Fruit fly (Drosophila melanogaster) whole organism, embryonic: ENCODE measurements around the gene CG10301.

ENCODE experiments used
- Adf1 ChIP-seq: fragments of 200-800 bp; sonication (Bioruptor generic); IDR thresholded peaks from 2 replicates; pipeline ENCODE4 v1.3.6; 2022; ENCODE audit warnings: missing biosample characterization, missing genetic modification characterization
- Asciz ChIP-seq: fragments of 200-800 bp; sonication (Bioruptor generic); optimal IDR thresholded peaks from 2 replicates; lab custom pipeline; 2017; ENCODE audit warnings: missing biosample characterization, mild to moderate bottlenecking, missing genetic modification characterization, missing genetic modification reagents
- Atf3 ChIP-seq: fragments of 200-800 bp; sonication (Bioruptor generic); optimal IDR thresholded peaks from 3 replicates; lab custom pipeline; 2016; ENCODE audit warnings: missing biosample characterization, missing genetic modification characterization
- Blimp-1 ChIP-seq: fragments of 200-800 bp; sonication (Bioruptor generic); optimal IDR thresholded peaks from 3 replicates; lab custom pipeline; 2018; ENCODE audit warnings: missing biosample characterization, missing genetic modification characterization, mild to moderate bottlenecking, moderate library complexity, missing genetic modification reagents
- CG10321 ChIP-seq: fragments of 200-800 bp; sonication (Bioruptor generic); IDR thresholded peaks from 2 replicates; pipeline ENCODE4 v1.3.6; 2022; ENCODE audit warnings: missing biosample characterization, missing genetic modification characterization
- CG11695 ChIP-seq: fragments of 200-800 bp; sonication (Bioruptor generic); IDR thresholded peaks from 3 replicates; pipeline ENCODE4 v1.3.6; 2022; ENCODE audit warnings: missing biosample characterization, missing genetic modification characterization
- CG12299 ChIP-seq: fragments of 200-800 bp; sonication (Bioruptor generic); optimal IDR thresholded peaks from 2 replicates; lab custom pipeline; 2018; ENCODE audit warnings: missing biosample characterization, mild to moderate bottlenecking, missing genetic modification characterization
- CG15073 ChIP-seq: fragments of 200-800 bp; sonication (Bioruptor generic); optimal IDR thresholded peaks from 2 replicates; lab custom pipeline; 2016; ENCODE audit warnings: missing biosample characterization, missing genetic modification characterization
- CG15269 ChIP-seq: fragments of 200-800 bp; sonication (Bioruptor generic); optimal IDR thresholded peaks from 2 replicates; lab custom pipeline; 2018; ENCODE audit warnings: missing biosample characterization, mild to moderate bottlenecking, missing genetic modification characterization, moderate library complexity
- CG15514 ChIP-seq: fragments of 200-800 bp; sonication (Bioruptor generic); optimal IDR thresholded peaks from 3 replicates; lab custom pipeline; 2017; ENCODE audit warnings: missing biosample characterization, missing genetic modification characterization, mild to moderate bottlenecking, moderate library complexity, missing genetic modification reagents
- CG17568 ChIP-seq: fragments of 200-800 bp; sonication (Bioruptor generic); optimal IDR thresholded peaks from 2 replicates; lab custom pipeline; 2018; ENCODE audit warnings: missing biosample characterization, mild to moderate bottlenecking, missing genetic modification characterization, moderate library complexity
- CG2116 ChIP-seq: fragments of 200-800 bp; sonication (Bioruptor generic); optimal IDR thresholded peaks from 3 replicates; lab custom pipeline; 2018; ENCODE audit warnings: missing biosample characterization, mild to moderate bottlenecking, missing genetic modification characterization
- CG2129 ChIP-seq: fragments of 200-800 bp; sonication (Bioruptor generic); IDR thresholded peaks from 2 replicates; pipeline ENCODE4 v1.3.6; 2022; ENCODE audit warnings: missing biosample characterization, missing genetic modification characterization; ENCODE audit not compliant: partially characterized antibody
- CG2199 ChIP-seq: fragments of 200-800 bp; sonication (Bioruptor generic); IDR thresholded peaks from 3 replicates; pipeline ENCODE4 v1.3.6; 2022; ENCODE audit warnings: missing biosample characterization, missing genetic modification characterization
- CG2889 ChIP-seq: fragments of 200-800 bp; sonication (Bioruptor generic); IDR thresholded peaks from 3 replicates; pipeline ENCODE4 v1.3.6; 2022; ENCODE audit warnings: missing biosample characterization, missing genetic modification characterization
- CG30403 ChIP-seq: fragments of 200-800 bp; sonication (Bioruptor generic); optimal IDR thresholded peaks from 3 replicates; lab custom pipeline; 2016; ENCODE audit warnings: missing biosample characterization, missing genetic modification characterization
- CG32772 ChIP-seq: fragments of 200-800 bp; sonication (Bioruptor generic); IDR thresholded peaks from 2 replicates; pipeline ENCODE4 v1.3.6; 2022; ENCODE audit warnings: missing biosample characterization, missing genetic modification characterization
- CG4282 ChIP-seq: fragments of 200-800 bp; sonication (Bioruptor generic); optimal IDR thresholded peaks from 2 replicates; lab custom pipeline; 2016; ENCODE audit warnings: missing biosample characterization, missing genetic modification characterization
- CG4820 ChIP-seq: fragments of 200-800 bp; sonication (Bioruptor generic); optimal IDR thresholded peaks from 3 replicates; lab custom pipeline; 2016; ENCODE audit warnings: missing biosample characterization, missing genetic modification characterization
- CG7357 ChIP-seq: fragments of 200-800 bp; sonication (Bioruptor generic); IDR thresholded peaks from 3 replicates; pipeline ENCODE4 v1.3.6; 2022; ENCODE audit warnings: missing biosample characterization, missing genetic modification characterization
- CG7372 ChIP-seq: fragments of 200-800 bp; sonication (Bioruptor generic); IDR thresholded peaks from 2 replicates; pipeline ENCODE4 v1.3.6; 2022; ENCODE audit warnings: missing biosample characterization, missing genetic modification characterization
- CG7786 ChIP-seq: fragments of 200-800 bp; sonication (Bioruptor generic); optimal IDR thresholded peaks from 2 replicates; lab custom pipeline; 2016; ENCODE audit warnings: missing biosample characterization, missing genetic modification characterization
- CG7928 ChIP-seq: fragments of 200-800 bp; sonication (Bioruptor generic); optimal IDR thresholded peaks from 2 replicates; lab custom pipeline; 2017; ENCODE audit warnings: missing biosample characterization, mild to moderate bottlenecking, missing genetic modification characterization
- Kr ChIP-seq: fragments of 200-800 bp; sonication (Bioruptor generic); optimal IDR thresholded peaks from 2 replicates; lab custom pipeline; 2017; ENCODE audit warnings: missing biosample characterization, mild to moderate bottlenecking, missing genetic modification characterization
- MBD-R2 ChIP-seq: fragments of 200-800 bp; sonication (Bioruptor generic); IDR thresholded peaks from 2 replicates; pipeline ENCODE4 v1.3.6; 2022; ENCODE audit warnings: missing biosample characterization, missing genetic modification characterization
- Med ChIP-seq: fragments of 200-800 bp; sonication (Bioruptor generic); peaks from one replicate; lab custom pipeline; 2016; ENCODE audit warnings: missing biosample characterization, missing genetic modification characterization, mild to moderate bottlenecking, inconsistent platforms, moderate library complexity
- Meics ChIP-seq: fragments of 200-800 bp; sonication (Bioruptor generic); optimal IDR thresholded peaks from 2 replicates; lab custom pipeline; 2017; ENCODE audit warnings: missing biosample characterization, mild to moderate bottlenecking, missing genetic modification characterization
- Opbp ChIP-seq: fragments of 200-800 bp; sonication (Bioruptor generic); IDR thresholded peaks from 3 replicates; pipeline ENCODE4 v1.3.6; 2022; ENCODE audit warnings: missing biosample characterization, missing genetic modification characterization; ENCODE audit not compliant: partially characterized antibody
- Trl ChIP-seq, 3 experiments: fragments of >200 bp in 2 of 3; fragments of 200-800 bp in 1 of 3; sonication (Bioruptor generic) in 1 of 3; optimal IDR thresholded peaks; 2 replicates in 1 of 3; 3 replicates in 2 of 3; lab custom pipeline; 2016 to 2017; ENCODE audit warnings: missing biosample characterization in 1 of 3, missing genetic modification characterization in 1 of 3
- chn ChIP-seq: fragments of 200-800 bp; sonication (Bioruptor generic); optimal IDR thresholded peaks from 2 replicates; lab custom pipeline; 2016; ENCODE audit warnings: missing biosample characterization, missing genetic modification characterization
- crc ChIP-seq: fragments of 200-800 bp; sonication (Bioruptor generic); optimal IDR thresholded peaks from 2 replicates; lab custom pipeline; 2016; ENCODE audit warnings: missing biosample characterization, missing genetic modification characterization
- crp ChIP-seq, 2 experiments: fragments of 200-800 bp; sonication (Bioruptor generic); optimal IDR thresholded peaks; 2 replicates in 1 of 2; 3 replicates in 1 of 2; lab custom pipeline; 2017; ENCODE audit warnings: missing biosample characterization in 2 of 2, missing genetic modification characterization in 2 of 2, mild to moderate bottlenecking in 1 of 2, moderate library complexity in 1 of 2
- exex ChIP-seq: fragments of 200-800 bp; sonication (Bioruptor generic); optimal IDR thresholded peaks from 4 replicates; lab custom pipeline; 2018; ENCODE audit warnings: missing biosample characterization, mild to moderate bottlenecking, missing genetic modification characterization, moderate library complexity
- fu2 ChIP-seq: fragments of 200-800 bp; sonication (Bioruptor generic); optimal IDR thresholded peaks from 2 replicates; lab custom pipeline; 2016; ENCODE audit warnings: missing biosample characterization, missing genetic modification characterization
- gsb-n ChIP-seq: fragments of 200-800 bp; sonication (Bioruptor generic); optimal IDR thresholded peaks from 3 replicates; lab custom pipeline; 2018; ENCODE audit warnings: missing biosample characterization, mild to moderate bottlenecking, missing genetic modification characterization
- hb ChIP-seq: fragments of 200-800 bp; sonication (Bioruptor generic); IDR thresholded peaks from 3 replicates; pipeline ENCODE4 v1.3.6; 2022; ENCODE audit warnings: missing biosample characterization, missing genetic modification characterization; ENCODE audit not compliant: partially characterized antibody
- insv ChIP-seq, 2 experiments: fragments of 200-800 bp; sonication (Bioruptor generic); optimal IDR thresholded peaks; 3 replicates each; lab custom pipeline; 2016 to 2018; ENCODE audit warnings: missing biosample characterization in 2 of 2, missing genetic modification characterization in 2 of 2
- nerfin-2 ChIP-seq: fragments of 200-800 bp; sonication (Bioruptor generic); IDR thresholded peaks from 2 replicates; pipeline ENCODE4 v1.3.6; 2022; ENCODE audit warnings: missing biosample characterization, missing genetic modification characterization; ENCODE audit not compliant: partially characterized antibody
- otp ChIP-seq: fragments of 200-800 bp; sonication (Bioruptor generic); IDR thresholded peaks from 3 replicates; pipeline ENCODE4, ENCODE4 v1.3.6; 2022; ENCODE audit warnings: missing biosample characterization, missing genetic modification characterization
- pnt ChIP-seq: fragments of 200-800 bp; sonication (Bioruptor generic); optimal IDR thresholded peaks from 3 replicates; lab custom pipeline; 2016; ENCODE audit warnings: missing biosample characterization, missing genetic modification characterization
- psq ChIP-seq: fragments of 200-800 bp; sonication (Bioruptor generic); optimal IDR thresholded peaks from 2 replicates; lab custom pipeline; 2017; ENCODE audit warnings: missing biosample characterization, missing genetic modification characterization
- pum ChIP-seq: fragments of 200-800 bp; sonication (Bioruptor generic); optimal IDR thresholded peaks from 2 replicates; lab custom pipeline; 2016; ENCODE audit warnings: missing biosample characterization, missing genetic modification characterization
- sens ChIP-seq: fragments of 200-800 bp; sonication (Bioruptor generic); peaks from one replicate; lab custom pipeline; 2016; ENCODE audit warnings: missing biosample characterization, missing genetic modification characterization
- sqz ChIP-seq: fragments of 200-800 bp; sonication (Bioruptor generic); optimal IDR thresholded peaks from 3 replicates; lab custom pipeline; 2018; ENCODE audit warnings: missing biosample characterization, mild to moderate bottlenecking, missing genetic modification characterization
- twi ChIP-seq: fragments of 200-800 bp; optimal IDR thresholded peaks from 2 replicates; lab custom pipeline; 2019; ENCODE audit warnings: missing biosample characterization, mild to moderate bottlenecking, missing genetic modification characterization, moderate library complexity
- unpg ChIP-seq: fragments of 200-800 bp; sonication (Bioruptor generic); optimal IDR thresholded peaks from 3 replicates; lab custom pipeline; 2018; ENCODE audit warnings: missing biosample characterization, mild to moderate bottlenecking, missing genetic modification characterization, moderate library complexity
- wor ChIP-seq: fragments of 200-800 bp; sonication (Bioruptor generic); IDR thresholded peaks from 2 replicates; pipeline ENCODE4 v1.3.6; 2022; ENCODE audit warnings: missing biosample characterization, missing genetic modification characterization
- yki ChIP-seq: fragments of >200 bp; optimal IDR thresholded peaks from 3 replicates; lab custom pipeline; 2018
- zen2 ChIP-seq: fragments of 200-800 bp; sonication (Bioruptor generic); IDR thresholded peaks from 3 replicates; pipeline ENCODE4 v1.3.6; 2022; ENCODE audit warnings: missing biosample characterization, missing genetic modification characterization; ENCODE audit not compliant: partially characterized antibody

Gene CG10301

DNA sequence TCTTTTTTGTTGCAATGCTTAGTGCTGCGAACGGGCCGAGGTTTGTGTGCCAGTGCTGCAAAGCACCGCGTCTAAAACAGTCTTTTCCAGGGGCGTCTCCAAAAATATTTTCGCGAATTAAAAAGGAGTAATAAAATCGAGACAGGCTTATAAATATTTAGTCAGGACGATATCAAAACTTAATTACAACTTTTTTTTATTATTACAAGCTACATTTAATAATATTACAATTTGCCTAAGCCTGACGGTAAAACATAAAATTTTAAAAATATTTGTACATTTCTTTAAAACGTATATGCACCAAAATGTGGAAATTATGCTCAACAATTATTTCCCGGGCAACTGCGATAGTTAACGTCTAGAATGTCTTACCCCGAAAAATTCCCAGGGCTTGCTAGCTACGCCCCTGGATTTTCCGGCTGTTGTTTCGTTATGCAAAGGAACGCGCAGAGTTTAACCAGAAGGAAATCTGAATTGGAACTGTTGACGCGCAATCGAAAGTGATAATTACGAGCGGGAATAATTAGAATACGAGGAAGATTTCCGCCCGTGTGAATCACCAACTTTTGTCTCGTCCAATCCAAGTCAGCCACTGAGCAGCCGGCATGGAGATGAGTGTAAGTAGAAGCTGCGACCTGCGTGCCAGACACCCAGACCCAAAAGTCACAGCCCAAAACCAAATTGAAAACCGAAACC lies 48.1 kb downstream of the CG10301 start, which contains the start of the genes PTPMT1 and Hrd3 (continued):
- TF ChIP-seq Blimp-1 (GFP tag; lab: Kevin White, UChicago) = peak; percentile 95
- TF ChIP-seq CG7786 (GFP tag; lab: Kevin White, UChicago) = peak; percentile 97
- TF ChIP-seq MBD-R2 (GFP tag; lab: Robert Waterston, UW) = peak; percentile 84
- peak; percentile 91 for TF ChIP-seq CG15514 (GFP tag; lab: Kevin White, UChicago)
- TF ChIP-seq unpg (GFP tag; lab: Kevin White, UChicago) = peak; percentile 97
- TF ChIP-seq pnt (GFP tag; lab: Kevin White, UChicago) = peak; percentile 98
- TF ChIP-seq fu2 (GFP tag; lab: Kevin White, UChicago) = peak; percentile 96
- TF ChIP-seq Kr = peak; percentile 84
- peak; percentile 97 for TF ChIP-seq CG11695
- TF ChIP-seq sens = peak; percentile 100
- peak; percentile 94; the same call in 2 of the 3 replicates for TF ChIP-seq otp (GFP tag; lab: Robert Waterston, UW)
- TF ChIP-seq Atf3 (GFP tag; lab: Kevin White, UChicago) = peak; percentile 96
- TF ChIP-seq CG15073 = peak; percentile 89
- TF ChIP-seq CG15269 (tag; lab: Kevin White, UChicago) = peak; percentile 99
- peak; percentile 90 for TF ChIP-seq CG2116 (GFP tag; lab: Kevin White, UChicago)
- TF ChIP-seq Opbp (GFP tag; lab: Robert Waterston, UW) = no peak
- peak; percentile 76 to 85 for TF ChIP-seq insv (GFP tag; optimal IDR thresholded peaks at IDR 0.05; lab: Kevin White, UChicago)
- peak; percentile 99 for TF ChIP-seq Meics (GFP tag; lab: Kevin White, UChicago)
- peak; percentile 100 for TF ChIP-seq CG30403 (GFP tag; lab: Kevin White, UChicago)
- peak; percentile 95 for TF ChIP-seq CG32772 (GFP tag; lab: Robert Waterston, UW)
- TF ChIP-seq twi (tag; lab: Kevin White, UChicago) = peak; percentile 97
- peak; percentile 94 for TF ChIP-seq wor (GFP tag; lab: Robert Waterston, UW)
- TF ChIP-seq CG7372 (GFP tag; lab: Robert Waterston, UW) = peak; percentile 95
- peak; percentile 97 for TF ChIP-seq Asciz (GFP tag; lab: Kevin White, UChicago)
- TF ChIP-seq Med (GFP tag; lab: Kevin White, UChicago) = peak; percentile 99
- TF ChIP-seq CG2199 (GFP tag; lab: Robert Waterston, UW) = peak; percentile 78; the same call in 1 of the 3 replicates
- TF ChIP-seq psq (GFP tag; lab: Kevin White, UChicago) = peak; percentile 96
- TF ChIP-seq CG4282 (GFP tag; lab: Kevin White, UChicago) = peak; percentile 90
- peak; percentile 98 for TF ChIP-seq CG4820 (GFP tag; lab: Kevin White, UChicago)
- TF ChIP-seq CG2129 (GFP tag; lab: Robert Waterston, UW) = no peak
- TF ChIP-seq CG10321 (GFP tag; lab: Robert Waterston, UW) = peak; percentile 70
- peak; percentile 98 for TF ChIP-seq chn (GFP tag; lab: Kevin White, UChicago)
- TF ChIP-seq gsb-n (tag; lab: Kevin White, UChicago) = peak; percentile 97
- peak; percentile 90 for TF ChIP-seq exex (tag; lab: Kevin White, UChicago)
- TF ChIP-seq hb (GFP tag; lab: Robert Waterston, UW) = no peak
- no peak for TF ChIP-seq zen2 (GFP tag; lab: Robert Waterston, UW)
- peak; percentile 98 for TF ChIP-seq sqz (GFP tag; lab: Kevin White, UChicago)
- peak; percentile 92 for TF ChIP-seq CG7357 (GFP tag; lab: Robert Waterston, UW)
- peak; percentile 98 for TF ChIP-seq pum (GFP tag; lab: Kevin White, UChicago)
- peak; percentile 82 for TF ChIP-seq CG7928 (GFP tag; lab: Kevin White, UChicago)
- peak; percentile 96 for TF ChIP-seq CG12299 (tag; lab: Kevin White, UChicago)
- TF ChIP-seq CG2889 (GFP tag; lab: Robert Waterston, UW) = peak; percentile 91
- no peak for TF ChIP-seq Trl (optimal IDR thresholded peaks at IDR 0.05; lab: Kevin White, UChicago)
- TF ChIP-seq Trl (GFP tag; optimal IDR thresholded peaks at IDR 0.05; lab: Kevin White, UChicago) = peak; percentile 97
- peak; percentile 79 for TF ChIP-seq Adf1 (GFP tag; lab: Robert Waterston, UW)
- no peak for TF ChIP-seq nerfin-2 (GFP tag; lab: Robert Waterston, UW)
- TF ChIP-seq CG17568 (GFP tag; lab: Kevin White, UChicago) = no peak
- TF ChIP-seq crc = peak; percentile 93
- no peak for TF ChIP-seq yki (lab: Kevin White, UChicago)
- TF ChIP-seq crp (GFP tag; optimal IDR thresholded peaks at IDR 0.05; lab: Kevin White, UChicago) = peak; percentile 27 to 77
